Fruit fly (Drosophila melanogaster): Measurements from ENCODE around the gene CG4461.

- TF ChIP-seq pan (optimal IDR thresholded peaks at IDR 0.05) (no peak), CG8478 (optimal IDR thresholded peaks at IDR 0.05) (no peak), EcR (GFP tag; optimal IDR thresholded peaks at IDR 0.05) (no peak)
Observed at dm6 chr3L:9355555-9355954, 19.7 kb upstream of the CG4461 start.

All from whole organism.